Fruit fly (Drosophila melanogaster) ovary, adult (tissue): Measurements from ENCODE around the gene TTLL1A.
A peak's percentile ranks its signal among the peaks of the same experiment; 100 is the strongest.

Experiments
- CG17801 ChIP-seq: fragments of 200-800 bp; optimal IDR thresholded peaks from 2 replicates; lab custom pipeline; 2019; ENCODE audit warnings: missing biosample characterization, mild to moderate bottlenecking, missing genetic modification characterization, moderate library complexity; ENCODE audit not compliant: partially characterized antibody

Gene TTLL1A

DNA sequence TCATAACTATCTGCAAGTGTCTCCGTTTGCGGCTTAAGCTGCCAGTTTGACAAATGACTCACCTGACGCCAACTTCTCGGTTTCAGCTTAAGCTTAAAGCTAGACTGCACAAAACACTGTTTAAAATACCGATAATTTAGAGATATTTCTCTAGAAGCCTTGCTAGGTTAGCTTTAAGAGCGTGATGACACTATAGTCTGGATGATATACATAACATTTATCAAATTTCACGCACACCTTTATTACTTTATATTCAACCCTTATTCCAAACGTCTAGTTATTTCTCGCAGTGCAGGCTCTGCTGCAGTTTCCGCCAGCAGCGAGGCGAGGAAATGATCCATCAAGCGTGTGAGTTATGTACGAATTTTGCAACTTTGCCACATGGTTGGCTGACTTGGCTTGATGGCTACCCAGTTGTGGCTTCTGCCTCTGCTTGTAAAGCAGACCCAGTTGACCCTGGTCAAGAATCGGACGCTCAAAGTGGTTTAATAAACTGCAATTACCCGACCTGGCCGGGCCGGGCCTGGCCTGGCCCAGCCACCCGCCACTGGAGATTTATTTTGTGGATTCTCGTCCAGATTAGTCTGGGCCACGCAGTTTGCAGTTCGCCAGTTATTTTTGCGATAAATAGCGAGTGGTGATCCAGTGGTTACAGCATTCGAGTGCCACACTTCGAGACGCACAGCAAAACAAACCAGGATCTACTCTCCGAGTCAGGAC lies 16.0 kb upstream of the TTLL1A start, which contains the start of gene CG12998:
CG12998 (plus strand) TSS at position 436 of the 720 bp plus-strand sequence.
- no peak for TF ChIP-seq CG17801 (GFP tag; lab: Kevin White, UChicago)

DNA sequence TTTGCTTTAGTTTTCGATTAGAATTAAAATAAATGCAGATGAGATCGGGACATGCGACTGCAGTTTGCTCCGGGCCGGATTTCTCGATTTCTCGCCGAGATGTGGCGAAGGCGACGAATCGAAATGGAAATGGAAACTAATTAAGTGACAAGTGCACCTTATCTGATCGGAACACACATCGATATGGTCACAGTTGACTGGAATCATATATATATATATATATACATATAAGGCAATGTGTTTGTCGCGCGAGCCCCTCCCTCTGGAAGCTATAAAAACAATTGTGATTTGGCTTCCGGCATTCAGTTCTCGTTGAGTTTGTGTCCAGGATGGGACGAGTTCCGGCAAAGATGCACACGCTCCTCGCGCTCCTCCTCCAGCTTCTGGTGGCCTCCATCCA lies 12.6 kb upstream of the TTLL1A start, which contains the start of gene CG5162:
CG5162 (plus strand) TSS at position 301 of the 400 bp plus-strand sequence.
- no peak for TF ChIP-seq CG17801 (GFP tag; lab: Kevin White, UChicago)

DNA sequence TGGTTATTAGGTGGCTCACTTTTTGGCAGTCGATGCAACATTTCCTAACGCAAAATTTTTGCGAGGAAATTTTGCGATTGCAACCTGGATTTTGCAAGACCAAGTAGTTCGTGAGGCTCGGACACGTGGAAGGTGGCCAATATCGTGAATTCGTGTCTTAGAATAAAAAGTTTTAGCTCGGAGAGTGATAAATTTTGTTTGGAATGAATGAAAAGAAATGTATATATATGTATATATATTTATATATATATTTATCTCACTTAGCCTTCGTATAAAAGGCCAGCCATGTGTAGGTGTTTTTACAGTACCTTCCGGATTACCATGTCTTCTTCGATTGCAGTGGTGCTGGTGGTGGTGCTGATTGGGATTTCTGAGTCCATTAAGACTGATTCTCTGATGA lies 9.6 kb upstream of the TTLL1A start, which contains the start of gene CG18258:
CG18258 (plus strand) TSS at position 301 of the 400 bp plus-strand sequence.
- no peak for TF ChIP-seq CG17801 (GFP tag; lab: Kevin White, UChicago)

DNA sequence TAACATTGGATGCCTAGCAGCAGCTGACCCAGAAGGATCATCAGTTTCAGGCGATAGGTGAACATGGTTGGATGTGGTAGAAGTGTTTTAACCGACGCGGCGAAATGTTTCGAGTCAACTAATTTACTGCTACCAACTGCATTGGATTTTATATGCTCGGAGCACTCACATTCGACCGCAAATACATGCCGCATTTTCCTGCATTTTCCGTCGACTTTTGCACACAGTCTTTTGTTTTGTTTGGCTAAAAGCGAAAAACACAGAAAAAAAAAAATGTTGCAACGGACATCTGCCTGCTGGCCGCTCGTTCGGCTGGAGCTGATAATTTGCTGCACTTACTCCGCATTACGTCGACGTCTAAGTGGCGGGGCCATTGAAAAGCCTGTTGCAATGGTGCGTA lies 7.5 kb upstream of the TTLL1A start, which contains the start of gene CG12995:
CG12995 (minus strand) TSS at position 101 of the 400 bp plus-strand sequence.
- no peak for TF ChIP-seq CG17801 (GFP tag; lab: Kevin White, UChicago)

DNA sequence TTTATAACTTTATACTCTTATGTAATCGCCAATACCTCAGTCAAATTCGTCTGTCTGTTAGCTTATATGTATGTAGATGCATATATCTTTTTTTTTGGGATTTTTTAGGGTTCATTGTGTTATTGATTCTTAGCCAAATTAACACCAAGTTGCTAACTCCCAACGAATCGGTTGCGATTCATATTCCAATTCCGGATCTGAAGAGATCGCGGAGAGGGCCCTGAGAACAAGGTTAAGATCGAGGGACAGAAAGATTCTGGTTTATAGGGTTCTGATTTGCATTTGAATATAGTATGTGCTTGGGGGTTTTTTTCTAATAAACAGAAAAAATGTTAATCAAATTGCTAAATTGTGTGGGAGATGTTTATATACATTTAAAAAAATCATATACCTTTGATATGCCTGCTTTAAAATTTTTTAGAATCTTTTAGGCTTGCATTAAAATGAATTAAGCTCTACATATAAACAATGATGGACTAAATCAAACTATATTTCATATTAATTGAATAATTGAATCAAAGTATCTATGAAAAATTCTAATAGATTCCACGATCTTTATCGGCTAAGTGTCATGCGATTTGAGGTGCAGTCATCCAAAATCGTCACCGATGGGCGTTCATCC lies 5.6 kb upstream of the TTLL1A start, which contains the start of gene CG32563:
CG32563 (plus strand) TSS at position 572 of the 622 bp plus-strand sequence.
- TF ChIP-seq CG17801 (GFP tag; lab: Kevin White, UChicago), result no peak

DNA sequence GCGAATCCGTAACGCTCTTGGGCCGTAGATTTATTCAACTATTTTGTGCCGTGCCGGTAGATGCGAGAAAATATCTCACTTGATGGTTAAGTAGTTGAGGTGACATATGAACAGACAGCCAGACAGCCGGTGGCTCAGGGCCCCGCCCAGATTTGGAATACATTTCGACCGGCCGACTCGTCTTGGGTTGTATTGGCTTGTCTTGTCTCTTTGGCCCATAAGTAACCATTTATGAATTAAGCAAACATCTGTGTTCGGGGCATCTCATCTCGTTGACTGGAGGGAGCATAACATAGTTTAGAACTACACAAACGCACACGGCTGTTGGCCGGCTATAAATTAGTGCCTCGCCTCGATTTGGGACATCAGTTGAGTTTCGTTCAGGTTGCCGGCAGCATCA lies 3.6 kb upstream of the TTLL1A start, which contains the start of gene CG32564:
CG32564 (plus strand) TSS at position 362 of the 400 bp plus-strand sequence.
- no peak for TF ChIP-seq CG17801 (GFP tag; lab: Kevin White, UChicago)

DNA sequence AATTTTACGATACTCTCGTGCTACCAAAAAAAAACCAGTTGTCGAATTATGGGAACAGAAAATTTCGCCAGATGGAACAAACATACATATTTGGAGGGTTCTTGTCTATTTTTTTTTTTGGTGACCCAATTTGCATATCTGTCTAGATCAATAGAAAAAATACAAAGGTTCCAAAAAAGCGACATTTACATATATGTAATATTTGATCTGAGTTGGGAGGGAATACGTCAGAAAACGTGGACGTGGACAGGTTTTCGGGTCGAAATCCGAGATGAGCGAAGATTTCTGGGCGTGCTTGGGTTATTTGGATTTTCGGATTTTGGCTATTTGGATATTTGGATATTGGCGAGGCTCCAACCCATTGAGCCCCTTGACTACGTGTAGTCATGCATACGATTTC lies 2.6 kb upstream of the TTLL1A start:
- no peak for TF ChIP-seq CG17801 (GFP tag; lab: Kevin White, UChicago)

DNA sequence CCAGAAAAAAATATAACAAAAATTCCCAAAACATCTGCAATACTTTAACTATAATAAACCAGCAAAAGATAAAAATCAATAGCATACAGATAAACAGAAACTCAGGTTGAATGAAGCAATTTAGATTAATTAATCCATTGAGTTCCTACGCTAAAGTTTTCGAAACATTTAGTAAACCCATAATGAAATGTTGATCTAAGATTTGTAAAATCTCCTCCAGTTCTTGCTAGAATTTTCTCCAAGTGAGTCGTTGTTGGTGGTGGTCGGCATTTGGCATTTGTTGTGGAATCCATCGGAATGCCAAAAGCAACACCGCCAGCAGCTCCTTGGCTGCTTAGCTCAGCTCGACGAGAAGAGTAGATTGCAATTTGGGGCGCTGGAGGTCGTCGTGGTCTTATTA lies 14.2 kb downstream of the TTLL1A start:
- no peak for TF ChIP-seq CG17801 (GFP tag; lab: Kevin White, UChicago)

DNA sequence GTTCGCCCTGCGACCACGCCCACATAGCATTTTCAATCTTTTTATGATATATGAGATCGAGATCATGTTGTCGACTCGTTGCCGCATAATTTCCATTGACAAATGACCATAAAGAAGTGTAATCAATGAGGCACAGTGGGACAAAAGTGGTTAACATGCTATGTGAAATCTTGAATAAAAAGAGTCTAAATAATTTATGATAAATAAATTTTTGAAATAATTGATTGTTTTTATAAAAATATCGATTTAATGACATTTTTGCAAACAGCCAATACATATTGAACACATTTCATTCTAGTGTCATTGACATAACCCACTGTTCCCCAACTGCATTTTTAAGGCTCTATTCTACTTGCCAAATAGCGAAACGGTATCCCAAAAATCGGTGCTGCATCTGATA lies 14.9 kb downstream of the TTLL1A start:
- peak; percentile 26 for TF ChIP-seq CG17801 (GFP tag; lab: Kevin White, UChicago)

DNA sequence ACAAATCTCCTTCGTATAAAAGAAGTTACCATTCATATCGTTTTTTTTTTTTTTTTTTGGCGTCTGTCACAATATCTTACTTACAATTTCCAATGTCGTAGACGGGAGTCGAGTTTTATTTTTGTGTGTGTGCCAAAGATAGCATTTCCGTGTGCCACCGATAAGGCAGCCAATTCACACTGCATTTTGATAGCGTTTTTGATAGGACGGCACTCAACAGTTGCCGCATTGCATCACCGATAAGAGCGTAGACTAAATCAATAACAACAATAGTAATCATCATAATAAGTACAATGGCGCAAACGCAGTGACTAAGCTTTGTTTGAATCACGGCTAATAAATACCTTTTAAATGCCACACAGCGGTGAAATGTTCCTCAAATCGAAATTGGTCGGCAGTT lies 16.0 kb downstream of the TTLL1A start:
- TF ChIP-seq CG17801 (GFP tag; lab: Kevin White, UChicago), result no peak

DNA sequence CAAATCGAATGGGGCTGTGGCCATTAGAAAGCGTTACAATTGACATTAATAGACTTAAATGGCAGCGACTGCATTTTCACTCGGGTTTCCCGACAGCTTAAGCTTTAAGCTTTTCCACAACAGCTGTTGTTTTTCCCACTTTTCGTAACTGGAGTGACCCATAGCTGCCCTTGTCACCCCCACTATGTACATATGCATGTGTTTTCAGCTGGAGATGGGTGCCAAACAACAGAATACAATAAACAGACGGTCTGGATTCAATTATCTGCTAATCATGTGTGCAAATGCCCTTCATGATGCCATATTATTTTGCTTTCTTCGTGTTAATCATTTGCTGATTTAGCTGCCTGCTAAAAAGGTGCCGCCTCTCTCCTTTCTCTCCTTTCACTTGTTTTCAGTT lies 18.9 kb downstream of the TTLL1A start:
- no peak for TF ChIP-seq CG17801 (GFP tag; lab: Kevin White, UChicago)

DNA sequence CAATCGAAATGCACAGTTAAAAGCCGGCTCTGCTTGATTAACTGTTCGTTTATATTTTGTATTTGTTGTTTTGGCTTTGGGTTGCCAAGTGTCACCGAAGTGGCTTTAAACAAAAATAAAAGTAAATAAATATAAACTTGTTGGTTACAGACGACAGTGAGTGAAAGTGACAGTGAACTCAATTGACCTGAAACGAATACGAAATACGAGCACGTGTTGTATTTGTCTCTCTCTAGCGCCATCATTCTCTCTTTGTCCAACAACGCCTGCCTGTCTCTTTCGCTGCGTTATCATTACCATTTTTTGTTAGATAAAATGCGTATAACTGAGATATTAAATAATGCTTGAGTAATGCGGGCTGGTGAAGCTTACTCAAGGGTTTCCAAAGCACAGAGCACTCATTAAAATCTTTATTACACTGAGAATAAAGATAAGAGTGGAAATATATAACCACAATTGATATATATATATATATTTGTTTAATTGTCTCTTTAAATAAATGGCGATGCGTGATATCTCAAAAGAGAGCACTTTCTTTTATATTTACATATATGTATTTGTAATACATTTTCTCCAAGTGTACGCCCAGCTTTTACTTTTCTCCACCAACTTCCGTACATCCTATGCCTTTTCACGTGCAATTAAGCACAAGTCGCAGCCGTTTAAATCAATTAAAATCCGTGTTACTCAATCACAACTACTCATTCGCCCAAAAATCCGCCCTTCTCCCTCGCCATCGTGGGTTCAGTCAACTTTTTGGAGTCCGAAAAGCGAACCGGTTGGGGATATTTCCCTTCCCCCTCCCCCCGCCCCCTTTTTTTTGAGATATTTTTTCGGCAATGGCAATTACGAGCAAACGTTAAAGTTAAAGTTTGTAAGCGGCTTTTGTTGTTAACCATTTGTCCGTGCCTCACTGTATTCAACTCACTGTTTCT lies 20.9 kb downstream of the TTLL1A start:
- no peak for TF ChIP-seq CG17801 (GFP tag; lab: Kevin White, UChicago)

DNA sequence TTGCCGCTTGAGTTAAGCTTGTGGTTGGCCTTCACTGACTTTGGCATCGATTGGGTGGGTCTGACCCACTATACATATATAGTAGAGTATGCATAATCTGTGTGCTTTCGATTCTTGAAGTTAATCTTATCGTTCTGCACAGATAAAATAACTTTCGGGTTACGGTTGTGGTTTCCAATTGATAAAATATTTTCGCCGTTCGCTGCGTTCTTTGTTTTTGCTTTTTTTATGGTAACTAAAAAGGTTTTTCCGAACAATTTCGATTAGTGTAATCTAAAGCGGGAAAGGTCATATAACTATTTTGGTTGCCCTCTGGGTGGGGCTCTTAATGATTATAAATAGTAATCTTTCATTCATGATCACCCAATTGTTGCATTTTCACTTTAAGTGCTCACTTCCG lies 21.9 kb downstream of the TTLL1A start:
- no peak for TF ChIP-seq CG17801 (GFP tag; lab: Kevin White, UChicago)

DNA sequence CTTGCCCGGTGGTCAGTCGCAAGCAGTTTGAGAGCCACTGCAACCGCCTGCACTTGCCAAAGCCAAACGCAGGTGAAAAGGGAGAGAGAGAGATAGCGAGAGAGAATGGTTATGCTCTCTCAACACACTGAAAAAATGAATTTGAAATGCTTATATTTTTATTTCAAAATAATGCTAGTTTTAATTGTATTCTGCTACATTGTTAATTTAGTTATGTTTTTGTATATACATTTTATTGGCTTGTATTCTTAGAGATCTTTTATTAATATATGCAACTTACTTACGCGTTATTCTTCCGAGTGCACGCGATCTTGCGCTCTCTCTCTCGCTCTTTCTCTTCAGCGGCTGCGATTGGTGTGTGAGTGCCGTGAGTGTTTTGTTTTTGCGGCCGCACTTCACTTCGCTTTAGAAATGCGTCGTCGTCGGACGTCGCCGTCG lies 23.9 kb downstream of the TTLL1A start:
- peak; percentile 99 for TF ChIP-seq CG17801 (GFP tag; lab: Kevin White, UChicago)
